Fruit fly (Drosophila melanogaster) whole organism: Measurements from ENCODE around the gene Hsp22.

Experiments
- CG8478 ChIP-seq: fragments of >200 bp; optimal IDR thresholded peaks from 2 replicates; lab custom pipeline; 2018; ENCODE audit warnings: inconsistent platforms
- Dll ChIP-seq: fragments of >200 bp; optimal IDR thresholded peaks from 2 replicates; lab custom pipeline; 2017
- EcR ChIP-seq, 2 experiments: fragments of >200 bp; optimal IDR thresholded peaks; 2 replicates each; lab custom pipeline; 2017; ENCODE audit warnings: missing biosample characterization in 2 of 2, missing genetic modification characterization in 2 of 2, missing genetic modification reagents in 2 of 2
- psq ChIP-seq: fragments of >200 bp; optimal IDR thresholded peaks from 2 replicates; lab custom pipeline; 2017

DNA sequence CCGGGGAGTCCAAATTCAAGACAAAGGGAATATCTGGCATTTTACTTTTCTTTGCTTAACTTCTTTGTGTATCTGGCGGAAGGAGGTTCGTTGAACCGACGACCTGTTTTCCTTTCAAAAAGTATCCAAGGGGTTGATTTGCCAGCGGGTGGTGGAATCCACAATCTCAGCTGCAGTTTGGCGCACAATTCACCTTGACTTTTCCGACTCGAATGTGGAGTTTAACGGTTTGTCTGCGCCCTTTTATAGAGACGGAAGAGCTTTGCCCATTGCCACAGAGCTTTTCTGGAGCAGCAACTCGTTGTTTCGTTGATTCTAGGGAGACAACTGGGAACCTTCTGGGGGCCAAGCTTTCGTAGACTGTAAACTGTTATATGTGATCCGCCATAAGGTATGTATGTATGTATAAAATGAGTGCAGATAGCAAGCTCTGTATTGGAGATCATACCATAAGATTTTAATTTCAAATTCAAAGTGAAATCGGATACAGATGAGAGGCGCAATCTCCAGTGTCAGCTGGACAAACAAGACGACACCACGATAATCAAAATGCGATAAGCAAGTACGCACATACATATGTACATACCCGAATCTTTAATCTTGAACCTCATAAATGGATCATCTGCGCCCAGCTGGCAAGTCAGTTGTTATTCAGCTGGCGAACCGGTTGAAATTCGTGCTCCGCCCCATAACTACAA is at the start of gene Hsp22, which contains the start of the genes Hsp67Bc and CG4456:
- TF ChIP-seq EcR (GFP tag; optimal IDR thresholded peaks at IDR 0.05; lab: Kevin White, UChicago) (peak in 1 of 2 experiments; percentile 72), Dll (no peak), psq (lab: Kevin White, UChicago) (no peak), CG8478 (lab: Kevin White, UChicago) (no peak)
